Worm (Caenorhabditis elegans) whole organism, L4 larva: Measurements from ENCODE around the gene ZK938.12.

Source experiments
- ceh-44 ChIP-seq: fragments of 200-800 bp; sonication (Bioruptor generic); IDR thresholded peaks from 2 replicates; pipeline ENCODE4 v1.3.6; 2022; ENCODE audit warnings: missing genetic modification reagents, missing genetic modification characterization, missing compliant biosample characterization
- ceh-62 ChIP-seq: sonication (generic microtip); optimal IDR thresholded peaks from 2 replicates; lab custom pipeline; 2017; ENCODE audit warnings: missing biosample characterization, missing genetic modification characterization
- ceh-82 ChIP-seq: sonication (generic microtip); optimal IDR thresholded peaks from 2 replicates; lab custom pipeline; 2017; ENCODE audit warnings: missing biosample characterization, missing genetic modification characterization
- ces-1 ChIP-seq: fragments of 150-350 bp; sonication (generic microtip); optimal IDR thresholded peaks from 4 replicates; lab custom pipeline; 2014; ENCODE audit warnings: missing biosample characterization, missing genetic modification reagents, missing genetic modification characterization
- daf-8 ChIP-seq: fragments of 200-800 bp; sonication (Bioruptor generic); IDR thresholded peaks from 2 replicates; pipeline ENCODE4 v1.3.6; 2022; ENCODE audit warnings: missing genetic modification characterization, missing compliant biosample characterization
- fkh-10 ChIP-seq: fragments of 150-350 bp; optimal IDR thresholded peaks from 2 replicates; lab custom pipeline; 2014; ENCODE audit warnings: missing biosample characterization, missing genetic modification reagents, missing genetic modification characterization
- fos-1 ChIP-seq: fragments of 150-350 bp; optimal IDR thresholded peaks from 2 replicates; lab custom pipeline; 2014; ENCODE audit warnings: missing biosample characterization, missing genetic modification characterization
- hif-1 ChIP-seq, 2 experiments: sonication (generic microtip); optimal IDR thresholded peaks; 2 replicates each; lab custom pipeline; 2016 to 2017; ENCODE audit warnings: missing compliant biosample characterization in 2 of 2, missing genetic modification characterization in 2 of 2, missing genetic modification reagents in 2 of 2, missing genotype in 2 of 2, mild to moderate bottlenecking in 1 of 2
- mxl-2 ChIP-seq: fragments of 200-800 bp; sonication (Bioruptor generic); conservative IDR thresholded peaks from 2 replicates; pipeline ENCODE4 v1.3.6; 2022; ENCODE audit warnings: missing genetic modification reagents, missing genetic modification characterization, missing compliant biosample characterization
- nhr-11 ChIP-seq: fragments of 150-350 bp; optimal IDR thresholded peaks from 2 replicates; lab custom pipeline; 2014; ENCODE audit warnings: missing biosample characterization, missing genetic modification characterization
- nhr-25 ChIP-seq: sonication (generic microtip); optimal IDR thresholded peaks from 2 replicates; lab custom pipeline; 2017; ENCODE audit warnings: missing genetic modification characterization, mild to moderate bottlenecking, missing compliant biosample characterization, antibody characterized with exemption, moderate library complexity, borderline replicate concordance; ENCODE audit not compliant: insufficient read depth
- nhr-77 ChIP-seq: fragments of 150-350 bp; optimal IDR thresholded peaks from 2 replicates; lab custom pipeline; 2014; ENCODE audit warnings: missing biosample characterization, missing genetic modification characterization
- unc-62 ChIP-seq, 3 experiments: fragments of 150-350 bp in 1 of 3; sonication (generic microtip); optimal IDR thresholded peaks in 2 of 3; peaks in 1 of 3; 1 replicate in 1 of 3; 2 replicates in 2 of 3; lab custom pipeline; 2014 to 2017; ENCODE audit warnings: missing biosample characterization in 3 of 3, missing genetic modification characterization in 3 of 3, missing genetic modification reagents in 3 of 3, missing genotype in 1 of 3
- zfp-3 ChIP-seq: fragments of 200-800 bp; sonication (Bioruptor generic); conservative IDR thresholded peaks from 2 replicates; pipeline ENCODE4 v1.3.6; 2022; ENCODE audit warnings: missing genetic modification reagents, missing genetic modification characterization, missing compliant biosample characterization

ce11 chrII:9802642-9803041, 28.5 kb upstream of the ZK938.12 start, which contains the start of gene cyp-13A6:
- no peak for TF ChIP-seq nhr-77 (tag; lab: Kevin White, UChicago)
- no peak for TF ChIP-seq fkh-10
- no peak for TF ChIP-seq zfp-3 (GFP tag; lab: Robert Waterston, UW)
- no peak for TF ChIP-seq hif-1 (tag; optimal IDR thresholded peaks at IDR 0.05; lab: Kevin White, UChicago)
- no peak for TF ChIP-seq ceh-44 (GFP tag; lab: Robert Waterston, UW)
- no peak for TF ChIP-seq nhr-11 (tag; lab: Kevin White, UChicago)
- TF ChIP-seq ceh-62, result no peak
- TF ChIP-seq daf-8 (GFP tag; lab: Robert Waterston, UW), result no peak
- TF ChIP-seq mxl-2 (GFP tag; lab: Robert Waterston, UW), result no peak
- TF ChIP-seq unc-62 (GFP tag; optimal IDR thresholded peaks at IDR 0.05 in 1 of 2; lab: Kevin White, UChicago), result no peak
- TF ChIP-seq unc-62 (tag; optimal IDR thresholded peaks at IDR 0.05; lab: Kevin White, UChicago), result no peak
- no peak for TF ChIP-seq ceh-82 (tag; lab: Kevin White, UChicago)
- TF ChIP-seq nhr-25 (tag; lab: Kevin White, UChicago), result no peak
- no peak for TF ChIP-seq ces-1 (GFP tag; lab: Kevin White, UChicago)
- no peak for TF ChIP-seq fos-1 (tag; lab: Kevin White, UChicago)
